Worm (Caenorhabditis elegans) whole organism, L3 larva: Measurements from ENCODE around the gene him-8.

Experiments
- R02D3.7 ChIP-seq: fragments of 150-350 bp; optimal IDR thresholded peaks from 2 replicates; lab custom pipeline; 2014; ENCODE audit warnings: missing biosample characterization, missing genetic modification characterization
- aly-2 ChIP-seq: fragments of 150-350 bp; optimal IDR thresholded peaks from 2 replicates; lab custom pipeline; 2014; ENCODE audit warnings: missing biosample characterization, missing genetic modification characterization
- ama-1 ChIP-seq: fragments of 150-350 bp; optimal IDR thresholded peaks from 2 replicates; lab custom pipeline; 2018
- ceh-16 ChIP-seq: sonication (generic microtip); optimal IDR thresholded peaks from 2 replicates; lab custom pipeline; 2017; ENCODE audit warnings: missing biosample characterization, missing genetic modification characterization
- ceh-28 ChIP-seq: fragments of 150-350 bp; optimal IDR thresholded peaks from 2 replicates; lab custom pipeline; 2014; ENCODE audit warnings: missing biosample characterization, missing genetic modification reagents, missing genetic modification characterization
- ceh-82 ChIP-seq: fragments of 150-350 bp; optimal IDR thresholded peaks from 2 replicates; lab custom pipeline; 2014; ENCODE audit warnings: missing biosample characterization, missing genetic modification characterization
- egl-27 ChIP-seq: sonication (generic microtip); optimal IDR thresholded peaks from 4 replicates; lab custom pipeline; 2017; ENCODE audit warnings: missing biosample characterization, missing genetic modification reagents, missing genetic modification characterization
- egl-5 ChIP-seq: fragments of 150-350 bp; optimal IDR thresholded peaks from 2 replicates; lab custom pipeline; 2017; ENCODE audit warnings: missing biosample characterization, missing genetic modification reagents, missing genetic modification characterization, inconsistent platforms
- elt-1 ChIP-seq: fragments of 150-350 bp; optimal IDR thresholded peaks from 2 replicates; lab custom pipeline; 2014; ENCODE audit warnings: missing biosample characterization, missing genetic modification characterization
- elt-2 ChIP-seq: sonication (generic microtip); optimal IDR thresholded peaks from 2 replicates; lab custom pipeline; 2016; ENCODE audit warnings: missing genetic modification reagents, mild to moderate bottlenecking, missing genetic modification characterization, missing compliant biosample characterization
- fkh-10 ChIP-seq: sonication (generic microtip); optimal IDR thresholded peaks from 2 replicates; lab custom pipeline; 2017; ENCODE audit warnings: missing biosample characterization, missing genetic modification reagents, missing genetic modification characterization
- fos-1 ChIP-seq: fragments of 150-350 bp; optimal IDR thresholded peaks from 2 replicates; lab custom pipeline; 2014; ENCODE audit warnings: missing biosample characterization, missing genetic modification characterization
- hmg-11 ChIP-seq: sonication (generic microtip); optimal IDR thresholded peaks from 2 replicates; lab custom pipeline; 2016; ENCODE audit warnings: missing genetic modification characterization, missing compliant biosample characterization
- jun-1 ChIP-seq: fragments of 150-350 bp; optimal IDR thresholded peaks from 2 replicates; lab custom pipeline; 2014; ENCODE audit warnings: missing biosample characterization, missing genetic modification reagents, missing genetic modification characterization
- lin-39 ChIP-seq: fragments of 150-350 bp; optimal IDR thresholded peaks from 2 replicates; lab custom pipeline; 2018; ENCODE audit warnings: missing biosample characterization, missing genetic modification reagents, missing genetic modification characterization
- mdl-1 ChIP-seq: fragments of 150-350 bp; optimal IDR thresholded peaks from 2 replicates; lab custom pipeline; 2014; ENCODE audit warnings: missing biosample characterization, missing genetic modification characterization
- mml-1 ChIP-seq: fragments of 150-350 bp; sonication (generic microtip); optimal IDR thresholded peaks from 3 replicates; lab custom pipeline; 2014; ENCODE audit warnings: missing biosample characterization, missing genetic modification characterization
- nfya-1 ChIP-seq: sonication (generic microtip); optimal IDR thresholded peaks from 2 replicates; lab custom pipeline; 2017; ENCODE audit warnings: missing genetic modification characterization, mild to moderate bottlenecking, missing compliant biosample characterization, antibody characterized with exemption, moderate library complexity; ENCODE audit not compliant: insufficient read depth
- nhr-11 ChIP-seq: fragments of 150-350 bp; optimal IDR thresholded peaks from 2 replicates; lab custom pipeline; 2014; ENCODE audit warnings: missing biosample characterization, missing genetic modification characterization
- nhr-12 ChIP-seq: fragments of 150-350 bp; optimal IDR thresholded peaks from 2 replicates; lab custom pipeline; 2014; ENCODE audit warnings: missing biosample characterization, missing genetic modification characterization
- nhr-23 ChIP-seq: fragments of 150-350 bp; optimal IDR thresholded peaks from 2 replicates; lab custom pipeline; 2014; ENCODE audit warnings: missing biosample characterization, missing genetic modification reagents, missing genetic modification characterization
- nhr-237 ChIP-seq: fragments of 150-350 bp; optimal IDR thresholded peaks from 2 replicates; lab custom pipeline; 2014; ENCODE audit warnings: missing biosample characterization, missing genetic modification characterization
- nhr-25 ChIP-seq: sonication (generic microtip); optimal IDR thresholded peaks from 2 replicates; lab custom pipeline; 2017; ENCODE audit warnings: missing biosample characterization, missing genetic modification characterization
- nhr-43 ChIP-seq: sonication (generic microtip); optimal IDR thresholded peaks from 2 replicates; lab custom pipeline; 2016; ENCODE audit warnings: mild to moderate bottlenecking, missing genetic modification characterization, missing compliant biosample characterization; ENCODE audit not compliant: poor library complexity, severe bottlenecking
- nhr-67 ChIP-seq: fragments of 150-350 bp; optimal IDR thresholded peaks from 2 replicates; lab custom pipeline; 2014; ENCODE audit warnings: missing biosample characterization, missing genetic modification characterization
- nhr-76 ChIP-seq: fragments of 150-350 bp; sonication (generic microtip); optimal IDR thresholded peaks from 5 replicates; lab custom pipeline; 2014; ENCODE audit warnings: missing biosample characterization, missing genetic modification characterization
- nhr-77 ChIP-seq: fragments of 150-350 bp; optimal IDR thresholded peaks from 2 replicates; lab custom pipeline; 2014; ENCODE audit warnings: missing biosample characterization, missing genetic modification characterization
- pha-4 ChIP-seq: fragments of 150-350 bp; optimal IDR thresholded peaks from 2 replicates; lab custom pipeline; 2014; ENCODE audit warnings: missing biosample characterization, missing genetic modification reagents, missing genetic modification characterization
- sea-2 ChIP-seq: fragments of 150-350 bp; sonication (generic microtip); optimal IDR thresholded peaks from 4 replicates; lab custom pipeline; 2014; ENCODE audit warnings: missing biosample characterization, missing genetic modification reagents, missing genetic modification characterization
- skn-1 ChIP-seq: fragments of 150-350 bp; optimal IDR thresholded peaks from 2 replicates; lab custom pipeline; 2014; ENCODE audit warnings: missing biosample characterization, missing genetic modification characterization
- snpc-4 ChIP-seq: fragments of 150-350 bp; optimal IDR thresholded peaks from 2 replicates; lab custom pipeline; 2014; ENCODE audit warnings: missing biosample characterization, missing genetic modification characterization
- tbx-2 ChIP-seq: sonication (generic microtip); optimal IDR thresholded peaks from 2 replicates; lab custom pipeline; 2016; ENCODE audit warnings: mild to moderate bottlenecking, missing genetic modification characterization, missing compliant biosample characterization
- unc-39 ChIP-seq: sonication (generic microtip); optimal IDR thresholded peaks from 4 replicates; lab custom pipeline; 2017; ENCODE audit warnings: missing biosample characterization, missing genetic modification characterization
- unc-62 ChIP-seq: fragments of 150-350 bp; sonication (generic microtip); optimal IDR thresholded peaks from 4 replicates; lab custom pipeline; 2014; ENCODE audit warnings: missing biosample characterization, missing genetic modification reagents, missing genetic modification characterization
- zag-1 ChIP-seq: fragments of 150-350 bp; optimal IDR thresholded peaks from 2 replicates; lab custom pipeline; 2014; ENCODE audit warnings: missing biosample characterization, missing genetic modification characterization
- ztf-4 ChIP-seq: fragments of 150-350 bp; optimal IDR thresholded peaks from 2 replicates; lab custom pipeline; 2014; ENCODE audit warnings: missing biosample characterization, missing genetic modification characterization

him-8 gene

ce11 chrIV:10554947-10555346 is 6.8 kb upstream of the him-8 start, which contains the start of gene zim-2:
TSS of gene zim-2 (plus strand) at chrIV:10555247.
- no peak for TF ChIP-seq jun-1 (tag; lab: Kevin White, UChicago)
- no peak for TF ChIP-seq mml-1 (tag; lab: Kevin White, UChicago)

- no peak for TF ChIP-seq jun-1 (tag; lab: Kevin White, UChicago)
- TF ChIP-seq fos-1 = no peak
- TF ChIP-seq elt-1 (tag; lab: Kevin White, UChicago) = no peak
- TF ChIP-seq unc-39 (tag; lab: Kevin White, UChicago) = no peak
- no peak for TF ChIP-seq ceh-28 (tag; lab: Kevin White, UChicago)
- TF ChIP-seq egl-5 (tag; lab: Kevin White, UChicago) = no peak
- no peak for TF ChIP-seq elt-2 (tag; lab: Kevin White, UChicago)
- no peak for TF ChIP-seq tbx-2 (tag; lab: Kevin White, UChicago)
- no peak for TF ChIP-seq mml-1 (tag; lab: Kevin White, UChicago)
- TF ChIP-seq nhr-43 (tag; lab: Kevin White, UChicago) = no peak
- TF ChIP-seq unc-62 (GFP tag; lab: Kevin White, UChicago) = no peak
- TF ChIP-seq nhr-11 = no peak
- no peak for TF ChIP-seq nfya-1
- TF ChIP-seq nhr-25 = no peak
- TF ChIP-seq nhr-77 (tag; lab: Kevin White, UChicago) = no peak
- TF ChIP-seq ama-1 = no peak
- no peak for TF ChIP-seq egl-27 (tag; lab: Kevin White, UChicago)
- TF ChIP-seq R02D3.7 (tag; lab: Kevin White, UChicago) = no peak
- no peak for TF ChIP-seq pha-4
Measured at ce11 chrIV:10558415-10558814, 3.3 kb upstream of the him-8 start, which contains the start of gene zim-3. TSS of gene zim-3 (plus strand) at chrIV:10558715.

- TF ChIP-seq fos-1 (no peak), zag-1 (tag; lab: Kevin White, UChicago) (no peak), mdl-1 (tag; lab: Kevin White, UChicago) (no peak)
Measured at ce11 chrIV:10564613-10565012, 2.9 kb downstream of the him-8 start.

- TF ChIP-seq ceh-16 (tag; lab: Kevin White, UChicago) = no peak
- peak; percentile 83 for TF ChIP-seq fkh-10 (GFP tag; lab: Kevin White, UChicago)
- TF ChIP-seq, all 47 proteins: peak for 1
Measured at ce11 chrIV:10565282-10565681, 3.6 kb downstream of the him-8 start.

ce11 chrIV:10567822-10568221 is 6.1 kb downstream of the him-8 start:
- TF ChIP-seq nfya-1 = no peak
- no peak for TF ChIP-seq mdl-1 (tag; lab: Kevin White, UChicago)
- no peak for TF ChIP-seq ztf-4 (tag; lab: Kevin White, UChicago)
- TF ChIP-seq nhr-76 (tag; lab: Kevin White, UChicago) = no peak

ce11 chrIV:10570065-10570464 is 8.4 kb downstream of the him-8 start:
- TF ChIP-seq mdl-1 (tag; lab: Kevin White, UChicago) = no peak
- TF ChIP-seq nhr-43 (tag; lab: Kevin White, UChicago) = peak; percentile 16
- no peak for TF ChIP-seq aly-2 (tag; lab: Kevin White, UChicago)
- peak; percentile 38 for TF ChIP-seq nhr-23 (tag; lab: Kevin White, UChicago)

ce11 chrIV:10571020-10571419 is 9.3 kb downstream of the him-8 start:
- TF ChIP-seq egl-27 (tag; lab: Kevin White, UChicago) (no peak), ceh-82 (tag; lab: Kevin White, UChicago) (no peak), nhr-237 (tag; lab: Kevin White, UChicago) (no peak), nhr-67 (tag; lab: Kevin White, UChicago) (no peak), snpc-4 (tag; lab: Kevin White, UChicago) (no peak), mdl-1 (tag; lab: Kevin White, UChicago) (no peak), sea-2 (GFP tag; lab: Kevin White, UChicago) (no peak), nhr-76 (tag; lab: Kevin White, UChicago) (no peak), skn-1 (tag; lab: Kevin White, UChicago) (no peak), hmg-11 (tag; lab: Kevin White, UChicago) (no peak), ama-1 (no peak), nfya-1 (no peak), nhr-12 (no peak), nhr-25 (no peak), egl-5 (tag; lab: Kevin White, UChicago) (no peak), nhr-11 (no peak), fkh-10 (GFP tag; lab: Kevin White, UChicago) (no peak), lin-39 (tag; lab: Kevin White, UChicago) (no peak)
